Fruit fly (Drosophila melanogaster) whole organism, pupa: ENCODE results near the gene Uck.
A peak's percentile ranks its signal among the peaks of the same experiment; 100 is the strongest.

Source experiments
- CG10348 ChIP-seq: fragments of 200-800 bp; sonication (Bioruptor generic); IDR thresholded peaks from 2 replicates; pipeline ENCODE4 v1.3.6; 2022; ENCODE audit warnings: missing biosample characterization, missing genetic modification characterization
- CG12605 ChIP-seq: fragments of 200-800 bp; sonication (Bioruptor generic); IDR thresholded peaks from 2 replicates; pipeline ENCODE4 v1.3.6; 2022; ENCODE audit warnings: missing biosample characterization, missing genetic modification characterization
- CG13204 ChIP-seq: fragments of 200-800 bp; sonication (Bioruptor generic); optimal IDR thresholded peaks from 2 replicates; lab custom pipeline; 2018; ENCODE audit warnings: missing biosample characterization, mild to moderate bottlenecking, missing genetic modification characterization, moderate library complexity
- CG14655 ChIP-seq: fragments of 200-800 bp; sonication (Bioruptor generic); optimal IDR thresholded peaks from 3 replicates; lab custom pipeline; 2017; ENCODE audit warnings: mild to moderate bottlenecking, missing biosample characterization, missing genetic modification reagents, missing genetic modification characterization
- CG15710 ChIP-seq: fragments of 200-800 bp; sonication (Bioruptor generic); optimal IDR thresholded peaks from 2 replicates; lab custom pipeline; 2018; ENCODE audit warnings: missing biosample characterization, mild to moderate bottlenecking, missing genetic modification characterization, moderate library complexity
- CG17806 ChIP-seq: fragments of 200-800 bp; sonication (Bioruptor generic); optimal IDR thresholded peaks from 2 replicates; lab custom pipeline; 2018; ENCODE audit warnings: missing biosample characterization, mild to moderate bottlenecking, missing genetic modification characterization, moderate library complexity
- CG32121 ChIP-seq: fragments of 200-800 bp; sonication (Bioruptor generic); IDR thresholded peaks from 2 replicates; pipeline ENCODE4 v1.3.6; 2022; ENCODE audit warnings: missing biosample characterization, missing genetic modification characterization
- CG34367 ChIP-seq: fragments of 200-800 bp; sonication (Bioruptor generic); optimal IDR thresholded peaks from 2 replicates; lab custom pipeline; 2018; ENCODE audit warnings: missing biosample characterization, mild to moderate bottlenecking, missing genetic modification characterization
- CG4496 ChIP-seq: fragments of 200-800 bp; sonication (Bioruptor generic); IDR thresholded peaks from 3 replicates; pipeline ENCODE4 v1.3.6; 2022; ENCODE audit warnings: missing biosample characterization, missing genetic modification characterization
- CG8159 ChIP-seq: fragments of 200-800 bp; sonication (Bioruptor generic); optimal IDR thresholded peaks from 3 replicates; lab custom pipeline; 2018; ENCODE audit warnings: missing biosample characterization, mild to moderate bottlenecking, missing genetic modification characterization, moderate library complexity
- CG8301 ChIP-seq: fragments of 200-800 bp; sonication (Bioruptor generic); optimal IDR thresholded peaks from 2 replicates; lab custom pipeline; 2018; ENCODE audit warnings: missing biosample characterization, mild to moderate bottlenecking, missing genetic modification characterization
- CG9948 ChIP-seq: fragments of 200-800 bp; sonication (Bioruptor generic); optimal IDR thresholded peaks from 2 replicates; lab custom pipeline; 2018; ENCODE audit warnings: missing biosample characterization, mild to moderate bottlenecking, missing genetic modification characterization, moderate library complexity
- D1 ChIP-seq: fragments of 200-800 bp; sonication (Bioruptor generic); optimal IDR thresholded peaks from 2 replicates; lab custom pipeline; 2018; ENCODE audit warnings: missing biosample characterization, mild to moderate bottlenecking, missing genetic modification characterization, moderate library complexity
- EcR ChIP-seq: fragments of 200-800 bp; sonication (Bioruptor generic); optimal IDR thresholded peaks from 3 replicates; lab custom pipeline; 2019; ENCODE audit warnings: missing biosample characterization, missing genetic modification characterization, mild to moderate bottlenecking, moderate library complexity, missing genetic modification reagents
- Ets98B ChIP-seq: fragments of 200-800 bp; sonication (Bioruptor generic); IDR thresholded peaks from 2 replicates; pipeline ENCODE4 v1.3.6; 2022; ENCODE audit warnings: missing biosample characterization, missing genetic modification characterization
- Pif1A ChIP-seq: fragments of 200-800 bp; sonication (Bioruptor generic); optimal IDR thresholded peaks from 3 replicates; lab custom pipeline; 2016; ENCODE audit warnings: missing biosample characterization, missing genetic modification characterization
- Pif1B ChIP-seq: fragments of 200-800 bp; sonication (Bioruptor generic); optimal IDR thresholded peaks from 3 replicates; lab custom pipeline; 2016; ENCODE audit warnings: missing biosample characterization, missing genetic modification characterization
- Snoo ChIP-seq: fragments of 200-800 bp; sonication (Bioruptor generic); optimal IDR thresholded peaks from 3 replicates; lab custom pipeline; 2017; ENCODE audit warnings: missing biosample characterization, mild to moderate bottlenecking, missing genetic modification characterization, inconsistent platforms
- fd96Ca ChIP-seq: fragments of 200-800 bp; sonication (Bioruptor generic); IDR thresholded peaks from 3 replicates; pipeline ENCODE4 v1.3.6; 2022; ENCODE audit warnings: missing biosample characterization, missing genetic modification characterization
- gl ChIP-seq: fragments of 200-800 bp; sonication (Bioruptor generic); optimal IDR thresholded peaks from 2 replicates; lab custom pipeline; 2018; ENCODE audit warnings: missing biosample characterization, mild to moderate bottlenecking, missing genetic modification characterization
- rn ChIP-seq: fragments of 200-800 bp; sonication (Bioruptor generic); IDR thresholded peaks from 2 replicates; pipeline ENCODE4 v1.3.6; 2022; ENCODE audit warnings: missing biosample characterization, missing genetic modification characterization

Uck gene

DNA sequence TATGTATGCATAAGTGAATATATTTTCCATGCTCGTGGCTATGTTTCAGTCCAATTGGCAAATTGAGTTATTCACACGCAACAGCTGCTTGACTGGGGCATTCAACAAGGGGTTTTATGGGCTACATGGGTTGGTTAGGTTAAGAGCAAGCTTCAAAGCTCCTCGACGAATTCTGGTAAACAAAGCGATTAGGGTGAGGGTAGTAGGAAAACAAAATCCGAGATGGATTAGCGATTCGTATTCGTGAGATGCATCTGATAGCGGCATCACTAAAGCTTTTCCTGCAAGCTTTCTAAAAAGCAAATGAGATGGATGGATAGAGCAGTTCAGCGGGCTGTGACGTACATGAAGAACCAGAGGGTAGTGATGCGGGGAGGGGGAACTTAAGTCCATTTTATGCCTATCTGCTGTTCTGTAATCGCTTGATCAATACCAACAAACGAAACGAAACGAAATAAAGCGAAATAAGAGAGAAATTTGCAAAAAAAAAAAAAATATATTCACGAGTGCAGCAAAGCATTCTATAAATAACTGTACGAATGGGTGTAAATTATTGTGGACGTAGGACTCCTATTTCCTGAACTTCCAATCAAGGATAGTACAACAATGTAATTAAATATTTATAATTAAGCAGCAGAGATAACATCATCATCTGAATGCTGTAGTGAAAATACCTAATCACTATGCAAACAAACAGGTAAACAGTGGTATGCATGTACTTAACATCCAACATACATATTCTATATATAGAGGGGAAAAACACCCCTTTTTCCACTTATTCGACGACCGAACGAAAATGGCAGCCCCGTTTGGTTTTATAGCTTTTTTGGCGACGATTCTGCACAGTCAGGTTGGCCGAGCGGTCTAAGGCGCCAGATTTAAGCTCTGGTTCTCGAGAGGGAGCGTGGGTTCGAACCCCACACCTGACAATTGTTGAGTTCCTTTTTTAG is 25.3 kb upstream of the Uck start:
- TF ChIP-seq Pif1B (GFP tag; lab: Kevin White, UChicago) (peak; percentile 3), D1 (tag; lab: Kevin White, UChicago) (no peak), CG8301 (tag; lab: Kevin White, UChicago) (no peak), CG9948 (no peak), CG32121 (0 out of 2 replicates have a peak, but pooled peaks have one; percentile 8)
- TF ChIP-seq, all 21 proteins: peak for 2

- peak; percentile 85 for TF ChIP-seq CG17806 (tag; lab: Kevin White, UChicago)
- peak; percentile 93 for TF ChIP-seq CG8159 (tag; lab: Kevin White, UChicago)
- peak; percentile 97 for TF ChIP-seq EcR (GFP tag; lab: Kevin White, UChicago)
- peak; percentile 84 for TF ChIP-seq CG13204 (GFP tag; lab: Kevin White, UChicago)
- no peak for TF ChIP-seq CG10348 (GFP tag; lab: Robert Waterston, UW)
- TF ChIP-seq CG14655 (GFP tag; lab: Kevin White, UChicago) = peak; percentile 91
- TF ChIP-seq CG32121 = peak; percentile 51
- TF ChIP-seq fd96Ca (GFP tag; lab: Robert Waterston, UW) = peak; percentile 83
- TF ChIP-seq gl (tag; lab: Kevin White, UChicago) = peak; percentile 68
- peak; percentile 86 for TF ChIP-seq Pif1A
- peak; percentile 60 for TF ChIP-seq CG12605
- TF ChIP-seq rn (GFP tag; lab: Robert Waterston, UW) = peak; percentile 40; the same call in 1 of the 2 replicates
- TF ChIP-seq CG9948 = peak; percentile 88
- peak; percentile 83 for TF ChIP-seq CG8301 (tag; lab: Kevin White, UChicago)
- TF ChIP-seq D1 (tag; lab: Kevin White, UChicago) = peak; percentile 66
- TF ChIP-seq CG4496 (GFP tag; lab: Robert Waterston, UW) = peak; percentile 71
- TF ChIP-seq Snoo (tag; lab: Kevin White, UChicago) = peak; percentile 80
- no peak; the same call in none of the 2 replicates for TF ChIP-seq Ets98B
- peak; percentile 85 for TF ChIP-seq CG34367
- peak; percentile 88 for TF ChIP-seq Pif1B (GFP tag; lab: Kevin White, UChicago)
- TF ChIP-seq CG15710 (tag; lab: Kevin White, UChicago) = peak; percentile 93
Observed at dm6 chr3R:24266786-24267579, 23.0 kb upstream of the Uck start.

DNA sequence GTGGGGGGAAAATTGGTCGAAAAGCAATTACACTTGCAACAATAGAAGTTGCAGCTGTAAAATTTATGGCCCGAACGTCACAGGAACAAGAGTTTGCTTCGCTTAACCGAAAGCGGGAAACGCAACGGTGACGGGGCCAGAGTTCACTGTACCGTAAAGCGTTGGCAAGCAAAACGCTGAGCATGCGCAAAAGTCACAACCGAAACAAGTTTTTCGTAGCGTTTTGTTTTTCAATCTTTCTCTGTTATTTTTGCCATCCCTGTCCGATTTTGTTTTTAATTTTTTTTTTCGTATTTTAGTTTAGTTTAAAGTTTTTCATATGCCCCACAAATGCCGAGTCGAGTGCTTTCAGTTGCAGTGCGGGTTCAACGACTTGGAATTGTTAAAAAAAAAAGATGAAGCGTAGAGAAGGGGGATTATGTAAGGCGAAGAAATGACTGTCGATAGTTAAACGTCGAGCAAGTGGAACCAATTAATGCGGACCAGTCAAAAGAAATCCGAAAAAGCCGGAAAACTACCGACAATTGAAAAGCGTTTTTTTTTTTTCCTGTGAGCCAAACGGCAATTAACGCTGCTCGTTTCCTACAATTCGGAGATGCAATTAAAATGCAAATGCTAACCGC is 22.3 kb upstream of the Uck start:
- TF ChIP-seq EcR (GFP tag; lab: Kevin White, UChicago) (peak; percentile 82), Snoo (tag; lab: Kevin White, UChicago) (no peak)

DNA sequence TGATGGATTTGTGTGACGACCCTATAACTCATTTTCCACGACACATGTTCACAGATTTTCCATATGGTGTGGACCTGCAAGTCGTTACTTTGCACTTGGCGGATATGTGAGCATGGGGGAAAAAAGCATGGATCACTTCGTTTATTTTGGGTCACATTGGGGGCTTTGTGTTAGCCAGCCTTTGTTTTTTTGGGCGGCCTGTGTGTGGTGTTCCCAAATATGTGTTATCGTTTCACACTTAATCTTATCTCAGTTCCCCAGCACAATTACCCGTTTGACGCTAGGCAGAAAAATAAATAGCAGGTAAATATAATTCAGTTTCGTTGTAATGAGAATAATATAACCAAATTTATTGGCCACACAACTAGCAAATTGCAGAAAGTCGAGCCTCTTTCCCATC is 21.7 kb upstream of the Uck start:
- TF ChIP-seq CG8301 (tag; lab: Kevin White, UChicago) = no peak
- TF ChIP-seq, all 21 proteins: peak for 0

- TF ChIP-seq CG13204 (GFP tag; lab: Kevin White, UChicago) (peak; percentile 27), EcR (GFP tag; lab: Kevin White, UChicago) (peak; percentile 80), Pif1A (no peak)
Observed at dm6 chr3R:24270034-24270433, 19.9 kb upstream of the Uck start.

DNA sequence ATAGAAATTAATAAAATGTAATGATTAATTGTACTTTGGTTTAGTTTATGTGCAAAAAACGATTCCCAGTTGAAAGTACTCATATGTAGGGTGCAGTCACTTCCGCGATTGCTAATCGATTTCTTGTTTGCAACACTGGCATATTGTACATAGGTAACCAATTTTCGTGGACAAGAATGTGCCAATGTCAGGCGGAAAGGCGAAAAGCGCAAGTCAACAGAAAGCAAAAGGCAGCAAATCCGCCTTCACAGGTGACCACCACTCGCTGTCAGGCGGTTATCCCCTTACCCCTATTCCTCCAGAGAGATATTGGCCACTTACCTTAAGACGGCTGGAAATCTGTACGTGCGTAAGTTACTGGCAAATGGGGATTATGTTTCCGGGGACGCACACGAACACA is 19.4 kb upstream of the Uck start:
- no peak for TF ChIP-seq CG15710 (tag; lab: Kevin White, UChicago)
- no peak for TF ChIP-seq CG13204 (GFP tag; lab: Kevin White, UChicago)
- no peak for TF ChIP-seq fd96Ca (GFP tag; lab: Robert Waterston, UW)
- TF ChIP-seq EcR (GFP tag; lab: Kevin White, UChicago) = no peak
- TF ChIP-seq CG34367 = no peak
- no peak for TF ChIP-seq CG17806 (tag; lab: Kevin White, UChicago)
- TF ChIP-seq Pif1B (GFP tag; lab: Kevin White, UChicago) = no peak
